Fruit fly (Drosophila melanogaster) whole organism, larva: Measurements from ENCODE around the gene VhaSFD.
A peak's percentile ranks its signal among the peaks of the same experiment; 100 is the strongest.

Experiments used
- noc ChIP-seq: fragments of 200-800 bp; sonication (Bioruptor generic); optimal IDR thresholded peaks from 3 replicates; lab custom pipeline; 2019; ENCODE audit warnings: missing biosample characterization, mild to moderate bottlenecking, missing genetic modification characterization, moderate library complexity

Gene VhaSFD

DNA sequence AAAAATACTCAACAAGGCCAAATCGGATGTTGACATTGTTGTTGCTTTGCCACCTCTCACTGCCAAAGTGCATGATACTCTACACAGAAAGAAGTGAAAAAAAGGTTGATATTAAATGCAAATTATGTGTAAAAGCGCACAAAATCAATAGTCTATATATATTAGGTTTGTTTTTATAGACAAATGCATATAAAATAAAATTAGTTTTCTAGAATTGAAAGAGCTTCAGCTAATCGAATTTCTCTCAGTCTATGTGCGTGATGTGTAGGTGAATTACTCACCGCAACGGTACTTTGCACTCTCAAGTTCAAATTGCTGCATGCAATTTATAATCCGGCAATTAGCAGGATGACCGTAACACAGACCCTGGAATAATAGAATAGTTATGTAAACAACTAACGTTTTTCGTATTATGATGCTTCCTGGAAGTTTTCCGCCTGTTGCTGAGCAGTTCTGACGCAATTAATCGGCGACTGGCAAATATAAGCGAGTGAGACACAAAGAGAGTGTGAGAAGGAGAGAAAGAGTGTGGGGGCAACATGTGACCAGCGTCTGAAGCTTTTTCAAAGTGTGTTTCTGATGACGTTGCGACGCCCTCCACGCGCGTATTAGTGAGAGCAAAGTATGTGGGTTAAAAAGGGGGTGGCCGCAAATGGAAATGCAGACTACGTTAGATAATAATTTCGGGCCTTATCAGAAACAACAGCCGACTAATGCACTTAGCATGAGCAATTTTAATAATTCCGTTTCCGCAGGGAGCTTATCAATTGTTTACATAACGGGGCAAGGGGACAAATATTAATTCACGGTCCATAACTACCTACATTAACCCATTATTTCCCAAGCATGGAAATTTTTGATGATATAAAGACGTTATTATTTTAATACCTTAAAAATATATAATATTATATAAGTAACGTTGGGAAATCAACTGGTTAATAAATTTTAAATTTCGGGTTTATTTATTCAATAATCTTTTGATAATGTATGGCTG is 6.6 kb downstream of the VhaSFD start:
- peak; percentile 80 for TF ChIP-seq noc (tag; lab: Kevin White, UChicago)

dm6 chr2L:16719643-16720515 is 7.7 kb downstream of the VhaSFD start, which contains the start of gene Cyt-c-p:
Cyt-c-p (plus strand) TSS chr2L:16719932.
- peak; percentile 49 for TF ChIP-seq noc (tag; lab: Kevin White, UChicago)

DNA sequence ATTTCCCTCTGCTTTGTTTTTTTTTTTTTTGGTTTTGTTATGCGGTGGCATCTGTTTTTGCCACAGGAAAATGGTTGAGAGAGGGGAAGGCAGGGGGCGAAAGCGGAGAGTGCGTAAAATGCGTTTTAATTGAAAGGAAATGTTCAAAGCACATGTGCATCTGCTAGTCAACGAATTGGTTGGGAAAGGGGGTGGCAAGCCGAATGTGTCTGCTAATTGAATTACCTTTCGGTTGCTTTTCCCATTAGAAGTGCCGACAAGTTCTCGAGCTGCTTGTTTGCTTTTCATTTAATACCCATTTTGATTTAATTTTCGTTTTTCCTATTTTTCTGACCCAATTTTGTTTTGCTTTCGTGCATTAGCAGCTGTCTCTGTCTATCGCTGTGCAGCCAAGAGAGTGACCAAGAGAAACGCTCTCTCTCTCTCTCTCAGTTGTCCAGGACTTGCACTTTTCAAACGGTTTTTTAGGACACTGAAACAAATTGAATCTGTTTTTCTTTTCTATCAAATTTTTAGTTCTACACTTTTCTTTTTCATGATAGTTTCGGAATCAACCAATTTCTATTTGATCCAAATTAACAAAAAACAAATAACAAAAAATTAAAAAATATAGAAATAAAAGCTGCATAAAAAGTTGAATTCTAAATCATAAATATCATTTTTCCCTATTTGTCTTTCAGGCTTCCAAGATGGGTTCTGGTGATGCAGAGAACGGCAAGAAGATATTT is 9.0 kb downstream of the VhaSFD start:
- no peak for TF ChIP-seq noc (tag; lab: Kevin White, UChicago)

DNA sequence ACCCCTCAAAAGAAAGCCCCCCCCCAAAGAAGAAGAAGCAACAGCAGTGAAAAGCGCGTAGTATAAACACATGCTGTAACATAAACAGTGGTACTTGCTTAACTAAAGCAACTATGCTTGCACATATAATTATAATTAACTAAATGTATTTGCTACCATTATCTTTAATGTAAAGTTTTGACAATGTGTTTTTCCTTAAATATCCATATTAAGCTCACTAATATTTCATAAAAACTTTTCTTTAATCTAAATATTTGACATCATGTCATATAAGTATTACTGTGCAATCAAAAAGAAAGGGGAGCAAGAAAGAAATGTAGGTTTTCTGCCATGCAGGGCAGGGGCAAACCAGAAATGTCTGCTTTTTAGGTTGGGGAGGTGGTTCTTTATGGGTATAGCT is 10.9 kb downstream of the VhaSFD start:
- TF ChIP-seq noc (tag; lab: Kevin White, UChicago): no peak

dm6 chr2L:16715841-16716701 is 11.6 kb downstream of the VhaSFD start, which contains the start of the genes Cyt-c-d and CG31808:
Cyt-c-d (plus strand) TSS chr2L:16715891.
CG31808 (minus strand) TSS chr2L:16716195.
- peak; percentile 83 for TF ChIP-seq noc (tag; lab: Kevin White, UChicago)

- no peak for TF ChIP-seq noc (tag; lab: Kevin White, UChicago)
These were observed 12.3 kb downstream of the VhaSFD start for dm6 chr2L:16715133-16715833.

DNA sequence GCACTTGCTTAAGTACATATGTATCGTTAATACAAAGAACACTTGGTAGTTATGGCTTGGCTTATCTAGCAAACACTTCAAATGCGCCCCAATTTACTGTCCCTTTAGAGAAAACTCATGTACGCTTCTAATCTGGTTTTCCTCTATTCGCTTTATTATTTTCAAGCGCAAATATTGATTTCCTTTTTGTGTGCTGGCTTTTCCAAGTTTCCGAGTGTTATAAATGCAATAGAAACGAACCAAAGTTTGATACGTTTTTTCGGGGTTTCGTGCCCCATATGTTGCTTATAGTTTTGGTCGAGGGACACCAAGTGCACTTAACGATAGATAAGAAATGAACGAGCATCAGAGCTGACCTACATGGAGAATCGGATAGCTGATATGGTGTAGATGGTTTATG is 13.7 kb downstream of the VhaSFD start:
- no peak for TF ChIP-seq noc (tag; lab: Kevin White, UChicago)

dm6 chr2L:16711891-16712290 is 15.7 kb downstream of the VhaSFD start:
- TF ChIP-seq noc (tag; lab: Kevin White, UChicago): no peak

DNA sequence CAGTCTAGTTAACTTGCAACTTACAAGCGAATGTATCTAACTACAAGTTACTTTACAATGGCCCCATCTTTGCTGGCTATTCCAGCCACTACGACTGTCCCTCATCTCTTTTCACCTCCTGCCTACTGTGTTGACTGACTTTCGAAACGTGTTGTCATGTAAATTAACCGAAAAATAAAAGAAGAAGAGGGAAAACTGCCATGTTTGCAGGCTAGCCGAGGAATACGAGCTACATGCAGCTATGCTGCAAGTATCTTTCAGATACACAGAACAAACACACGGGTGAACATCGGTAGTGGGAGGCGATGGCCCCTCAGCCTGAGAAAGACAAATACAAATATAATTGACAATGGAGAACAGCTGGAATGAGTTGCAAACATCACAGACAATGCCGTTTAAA is 16.9 kb downstream of the VhaSFD start:
- no peak for TF ChIP-seq noc (tag; lab: Kevin White, UChicago)

DNA sequence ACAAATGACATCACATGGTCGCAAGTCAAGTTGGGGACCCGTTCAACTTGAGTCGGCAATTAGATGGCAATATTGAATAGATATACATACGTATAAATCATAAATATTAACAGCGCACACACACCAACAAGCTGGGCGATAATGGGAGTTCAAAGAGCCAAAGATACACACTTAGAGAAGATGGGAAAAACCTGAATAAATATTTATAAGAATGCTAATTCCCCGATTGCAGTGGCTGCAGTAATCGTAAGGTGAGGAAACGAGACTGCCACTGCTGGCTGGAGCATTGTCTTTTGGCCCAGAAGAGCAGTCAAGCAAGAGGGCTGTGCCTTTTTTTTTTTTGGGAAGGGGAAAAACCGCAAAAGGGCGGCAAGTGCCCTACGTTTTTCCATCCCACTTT is 17.4 kb downstream of the VhaSFD start:
- TF ChIP-seq noc (tag; lab: Kevin White, UChicago): no peak

- TF ChIP-seq noc (tag; lab: Kevin White, UChicago): no peak
These were observed 17.9 kb downstream of the VhaSFD start for dm6 chr2L:16709693-16710092.

DNA sequence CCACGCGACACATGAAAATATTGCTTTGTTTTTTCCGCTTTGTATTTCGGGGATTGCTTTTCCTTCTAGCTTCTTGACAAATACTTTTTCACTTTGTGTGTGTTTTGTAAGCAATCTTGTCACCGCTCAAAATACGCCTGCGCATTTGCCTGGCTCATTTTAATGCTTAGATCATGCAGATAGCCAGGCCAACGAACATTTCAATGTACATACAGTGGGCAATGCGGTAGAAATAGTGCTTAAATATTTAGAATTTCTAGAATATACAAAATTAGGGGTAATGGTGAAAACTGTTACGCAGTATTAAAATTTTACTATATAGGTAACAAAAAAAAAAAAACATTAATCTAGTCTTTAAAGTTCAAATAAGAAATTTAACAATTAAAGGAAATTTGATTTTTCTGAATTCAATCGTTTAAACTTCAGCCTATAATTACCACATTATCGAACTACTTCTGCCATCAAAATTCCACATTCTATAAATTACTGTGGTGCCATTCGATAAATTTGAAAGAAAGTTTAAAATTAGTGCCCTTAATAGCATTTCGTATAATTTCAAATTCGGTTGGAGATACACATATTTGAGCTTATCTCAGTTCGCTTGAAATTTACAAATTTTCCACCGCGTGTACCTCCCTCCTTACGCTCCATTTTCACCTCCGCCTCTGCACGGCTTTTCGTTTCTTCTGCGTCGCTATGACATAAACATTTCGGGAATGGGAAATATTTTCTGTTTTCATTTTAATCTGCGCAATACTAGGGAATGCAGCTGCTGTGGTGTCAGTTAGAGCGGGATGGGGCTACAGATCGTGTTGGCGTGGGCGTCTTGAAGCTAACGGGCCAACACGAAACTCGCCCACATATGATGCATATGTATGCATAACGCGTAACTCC is 20.5 kb downstream of the VhaSFD start:
- no peak for TF ChIP-seq noc (tag; lab: Kevin White, UChicago)

- TF ChIP-seq noc (tag; lab: Kevin White, UChicago): no peak
These were observed 23.9 kb downstream of the VhaSFD start for dm6 chr2L:16703753-16704152.
